Worm (Caenorhabditis elegans) whole organism, dauer: ENCODE data around the gene jud-4.

ENCODE experiments used
- unc-62 ChIP-seq: sonication (generic microtip); optimal IDR thresholded peaks from 2 replicates; lab custom pipeline; 2017; ENCODE audit warnings: missing biosample characterization, missing genetic modification reagents, missing genetic modification characterization

The jud-4 gene

ce11 chrX:15283740-15284139, at the start of gene jud-4:
jud-4 (plus strand) TSS chrX:15284115.
- TF ChIP-seq unc-62 (GFP tag; lab: Kevin White, UChicago), result no peak

ce11 chrX:15236036-15236435, 47.9 kb upstream of the jud-4 start:
- no peak for TF ChIP-seq unc-62 (GFP tag; lab: Kevin White, UChicago)

- no peak for TF ChIP-seq unc-62 (GFP tag; lab: Kevin White, UChicago)
Observed at ce11 chrX:15241169-15241568, 42.7 kb upstream of the jud-4 start.

ce11 chrX:15242726-15243125, 41.2 kb upstream of the jud-4 start:
- TF ChIP-seq unc-62 (GFP tag; lab: Kevin White, UChicago), result no peak

ce11 chrX:15246182-15246581, 37.7 kb upstream of the jud-4 start, which contains the start of gene piki-1:
piki-1 (minus strand) TSS chrX:15246399.
- TF ChIP-seq unc-62 (GFP tag; lab: Kevin White, UChicago), result no peak

ce11 chrX:15246595-15246994, 37.3 kb upstream of the jud-4 start:
- TF ChIP-seq unc-62 (GFP tag; lab: Kevin White, UChicago), result no peak

- no peak for TF ChIP-seq unc-62 (GFP tag; lab: Kevin White, UChicago)
Observed at ce11 chrX:15259947-15260687, 23.8 kb upstream of the jud-4 start, which contains the start of gene F46F2.3. F46F2.3 (minus strand) TSS chrX:15260287.

- TF ChIP-seq unc-62 (GFP tag; lab: Kevin White, UChicago), result no peak
Observed at ce11 chrX:15262423-15262822, 21.5 kb upstream of the jud-4 start, which contains the start of gene F46F2.5. F46F2.5 (plus strand) TSS chrX:15262723.

- no peak for TF ChIP-seq unc-62 (GFP tag; lab: Kevin White, UChicago)
Observed at ce11 chrX:15262875-15263274, 21.0 kb upstream of the jud-4 start.

- TF ChIP-seq unc-62 (GFP tag; lab: Kevin White, UChicago), result no peak
Observed at ce11 chrX:15264149-15264548, 19.8 kb upstream of the jud-4 start.

ce11 chrX:15264593-15264992, 19.3 kb upstream of the jud-4 start:
- no peak for TF ChIP-seq unc-62 (GFP tag; lab: Kevin White, UChicago)

ce11 chrX:15268461-15268860, 15.5 kb upstream of the jud-4 start:
- no peak for TF ChIP-seq unc-62 (GFP tag; lab: Kevin White, UChicago)

ce11 chrX:15270656-15271055, 13.3 kb upstream of the jud-4 start:
- TF ChIP-seq unc-62 (GFP tag; lab: Kevin White, UChicago), result no peak

- no peak for TF ChIP-seq unc-62 (GFP tag; lab: Kevin White, UChicago)
Observed at ce11 chrX:15272925-15273324, 11.0 kb upstream of the jud-4 start.

- TF ChIP-seq unc-62 (GFP tag; lab: Kevin White, UChicago), result no peak
Observed at ce11 chrX:15274079-15274478, 9.8 kb upstream of the jud-4 start.

ce11 chrX:15274827-15275761, 8.8 kb upstream of the jud-4 start:
- TF ChIP-seq unc-62 (GFP tag; lab: Kevin White, UChicago), result no peak
